Worm (Caenorhabditis elegans): ENCODE results near the gene R05G6.3.

- TF ChIP-seq hpl-2 (GFP tag; optimal IDR thresholded peaks at IDR 0.05), result no peak
- TF ChIP-seq nhr-28 (tag; optimal IDR thresholded peaks at IDR 0.05), result no peak
- no peak for TF ChIP-seq unc-130 (tag; optimal IDR thresholded peaks at IDR 0.05)
- no peak for TF ChIP-seq nhr-77 (tag; optimal IDR thresholded peaks at IDR 0.05)
- TF ChIP-seq blmp-1 (tag; optimal IDR thresholded peaks at IDR 0.05), result no peak
- no peak for TF ChIP-seq ceh-82 (tag; optimal IDR thresholded peaks at IDR 0.05)
- TF ChIP-seq snpc-4 (tag; optimal IDR thresholded peaks at IDR 0.05), result no peak
Measured at ce11 chrIV:7552100-7552499, 35.7 kb downstream of the R05G6.3 start.

All from whole organism, L1 larva.